Worm (Caenorhabditis elegans) whole organism, young adult: ENCODE measurements around the gene srh-299.
"Not testable (repeated sequence)": the region's sequence is repeated elsewhere in the genome, so short reads cannot be mapped to it uniquely, and the experiment has no call there.

Experiments used
- F33H1.4 ChIP-seq: fragments of 200-800 bp; sonication (Bioruptor generic); IDR thresholded peaks from 2 replicates; pipeline ENCODE4 v1.3.6; 2022; ENCODE audit warnings: missing genetic modification reagents, missing genetic modification characterization, missing compliant biosample characterization
- attf-3 ChIP-seq: fragments of 200-800 bp; sonication (Bioruptor generic); conservative IDR thresholded peaks from 2 replicates; pipeline ENCODE4 v1.3.6; 2022; ENCODE audit warnings: missing genetic modification reagents, missing genetic modification characterization, missing compliant biosample characterization
- ekl-4 ChIP-seq: fragments of 200-800 bp; sonication (Bioruptor generic); IDR thresholded peaks from 2 replicates; pipeline ENCODE4 v1.3.6; 2022; ENCODE audit warnings: missing genetic modification reagents, missing genetic modification characterization, missing compliant biosample characterization

ce11 chrV:15850276-15850811 is 12.8 kb upstream of the srh-299 start, which contains the start of gene srh-147:
- not testable (repeated sequence) for TF ChIP-seq attf-3, ekl-4, F33H1.4 (GFP tag; lab: Robert Waterston, UW)
